Fruit fly (Drosophila melanogaster): Measurements from ENCODE around the gene CG9593.

The CG9593 gene

DNA sequence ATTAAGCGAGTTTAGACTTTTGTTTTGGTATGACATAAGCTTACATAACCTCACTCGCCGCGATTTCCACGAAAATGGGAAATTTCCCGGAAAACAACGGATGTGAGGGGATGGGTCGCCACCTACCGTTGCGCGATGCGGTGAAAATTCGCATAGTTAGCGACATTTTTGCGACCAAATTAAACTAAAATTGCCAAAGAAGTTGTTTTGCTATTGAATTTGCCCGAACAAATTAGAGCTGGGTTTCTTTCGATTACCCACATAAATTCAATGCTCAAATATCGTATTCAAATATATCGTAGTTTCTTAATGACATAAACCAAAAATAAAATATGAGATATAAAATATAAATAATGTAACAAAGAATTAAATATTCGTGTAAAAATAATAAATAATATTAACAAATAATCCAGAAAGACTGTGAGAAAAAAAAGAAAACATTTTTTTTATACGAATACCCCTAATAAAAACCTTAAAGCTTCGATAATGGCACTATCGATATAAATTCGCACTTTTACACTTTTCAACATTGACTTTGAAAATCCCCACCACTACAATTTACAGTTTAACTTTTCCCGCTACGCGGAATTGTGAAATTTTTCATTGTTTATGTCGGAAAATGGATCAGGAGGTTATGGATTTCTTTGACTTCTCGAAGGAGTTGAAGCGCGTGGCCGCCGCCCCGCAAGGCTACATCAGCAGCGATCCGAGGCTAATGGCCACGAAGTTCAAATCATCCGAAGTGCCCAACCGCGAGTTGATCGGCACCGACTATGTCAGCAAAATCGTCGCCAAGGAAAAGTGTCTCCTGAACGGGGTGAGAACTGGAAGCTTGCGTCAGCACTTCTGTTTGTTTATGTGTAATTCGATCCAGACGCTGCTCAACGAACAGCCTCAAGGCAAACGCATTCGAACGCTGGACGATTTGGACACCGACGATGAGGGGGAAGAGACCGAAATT lies 35.1 kb downstream of the CG9593 start, which contains the start of the genes ND-23 and spn-E (continued):
- peak; percentile 96 for TF ChIP-seq bigmax (GFP tag; optimal IDR thresholded peaks at IDR 0.05)
- TF ChIP-seq disco-r (GFP tag; optimal IDR thresholded peaks at IDR 0.05) = no peak
- TF ChIP-seq Hsf (GFP tag; optimal IDR thresholded peaks at IDR 0.05) = no peak
- TF ChIP-seq unpg (GFP tag; optimal IDR thresholded peaks at IDR 0.05) = peak; percentile 58
- TF ChIP-seq CG12942 (GFP tag; optimal IDR thresholded peaks at IDR 0.05) = peak; percentile 44
- no peak for TF ChIP-seq rib (GFP tag; IDR thresholded peaks at IDR 0.05)
- no peak for TF ChIP-seq fd64A (GFP tag; optimal IDR thresholded peaks at IDR 0.05)
- no peak for TF ChIP-seq Spps (tag; optimal IDR thresholded peaks at IDR 0.05)
- TF ChIP-seq row (GFP tag; IDR thresholded peaks at IDR 0.05) = peak; percentile 82
- no peak for TF ChIP-seq nerfin-1 (tag; optimal IDR thresholded peaks at IDR 0.05)
- no peak for TF ChIP-seq CG1603 (tag; optimal IDR thresholded peaks at IDR 0.05)
- no peak for TF ChIP-seq crc (GFP tag; optimal IDR thresholded peaks at IDR 0.05)
- no peak for TF ChIP-seq jumu (GFP tag; optimal IDR thresholded peaks at IDR 0.05)
- peak; percentile 93 for TF ChIP-seq CG10267 (tag; optimal IDR thresholded peaks at IDR 0.05)
- no peak for TF ChIP-seq CG1024 (GFP tag; IDR thresholded peaks at IDR 0.05)
- 0 out of 3 replicates have a peak, but pooled peaks have one; percentile 7 for TF ChIP-seq CG7963 (GFP tag; IDR thresholded peaks at IDR 0.05; ENCODE audit: partially characterized antibody)
- no peak for TF ChIP-seq CG12299 (tag; optimal IDR thresholded peaks at IDR 0.05)
- TF ChIP-seq CG32767 (GFP tag; IDR thresholded peaks at IDR 0.05) = no peak
- no peak for TF ChIP-seq btn (GFP tag; optimal IDR thresholded peaks at IDR 0.05)
- TF ChIP-seq br (optimal IDR thresholded peaks at IDR 0.05) = no peak
- peak in 1 of 2 experiments; percentile 60 for TF ChIP-seq dpn (GFP tag; optimal IDR thresholded peaks at IDR 0.05)
- 0 out of 2 replicates have a peak, but pooled peaks have one; percentile 51 for TF ChIP-seq nerfin-2 (GFP tag; IDR thresholded peaks at IDR 0.05; ENCODE audit: partially characterized antibody)
- TF ChIP-seq Side (GFP tag; optimal IDR thresholded peaks at IDR 0.05) = no peak
- TF ChIP-seq pzg (GFP tag; optimal IDR thresholded peaks at IDR 0.05) = peak; percentile 35
- TF ChIP-seq CG6654 (GFP tag; optimal IDR thresholded peaks at IDR 0.05) = no peak
- TF ChIP-seq CG7372 (GFP tag; IDR thresholded peaks at IDR 0.05) = peak; percentile 48
- TF ChIP-seq crp (GFP tag; optimal IDR thresholded peaks at IDR 0.05) = no peak
- TF ChIP-seq CG11696 (GFP tag; IDR thresholded peaks at IDR 0.05) = no peak
- no peak for TF ChIP-seq CG18011 (GFP tag; optimal IDR thresholded peaks at IDR 0.05)
- TF ChIP-seq lov (optimal IDR thresholded peaks at IDR 0.05) = no peak
- TF ChIP-seq lov (GFP tag; IDR thresholded peaks at IDR 0.05) = no peak
- no peak for TF ChIP-seq cato (GFP tag; optimal IDR thresholded peaks at IDR 0.05; ENCODE audit: borderline replicate concordance)
- TF ChIP-seq run (tag; optimal IDR thresholded peaks at IDR 0.05) = no peak
- peak; percentile 56 for TF ChIP-seq CG13775 (GFP tag; optimal IDR thresholded peaks at IDR 0.05)
- TF ChIP-seq NFAT (GFP tag; IDR thresholded peaks at IDR 0.05) = 0 out of 2 replicates have a peak, but pooled peaks have one; percentile 39
- TF ChIP-seq CG12155 (GFP tag; optimal IDR thresholded peaks at IDR 0.05) = peak; percentile 14
- TF ChIP-seq bowl (GFP tag; IDR thresholded peaks at IDR 0.05) = no peak
- no peak for TF ChIP-seq Dip3 (GFP tag; optimal IDR thresholded peaks at IDR 0.05)
- no peak for TF ChIP-seq slp2 (GFP tag; optimal IDR thresholded peaks at IDR 0.05)
- TF ChIP-seq fd96Cb (tag; optimal IDR thresholded peaks at IDR 0.05) = no peak
- TF ChIP-seq B-H2 (GFP tag; optimal IDR thresholded peaks at IDR 0.05) = no peak
- TF ChIP-seq pho (GFP tag; optimal IDR thresholded peaks at IDR 0.05) = no peak
- peak; percentile 69 for TF ChIP-seq CG18262 (tag; optimal IDR thresholded peaks at IDR 0.05)
- no peak for TF ChIP-seq Lim3 (GFP tag; IDR thresholded peaks at IDR 0.05)
- no peak for TF ChIP-seq CG8290 (GFP tag; optimal IDR thresholded peaks at IDR 0.05)
- TF ChIP-seq CG8290 (tag; optimal IDR thresholded peaks at IDR 0.05) = no peak
- TF ChIP-seq CG8765 (GFP tag; IDR thresholded peaks at IDR 0.05) = no peak
- no peak for TF ChIP-seq CG1832 (GFP tag; optimal IDR thresholded peaks at IDR 0.05)
- no peak for TF ChIP-seq Rx (GFP tag; IDR thresholded peaks at IDR 0.05)
- TF ChIP-seq CG18599 (GFP tag; optimal IDR thresholded peaks at IDR 0.05) = peak; percentile 48
